Worm (Caenorhabditis elegans) whole organism, L2 larva: ENCODE measurements around the gene dct-18.

Experiments
- R02D3.7 ChIP-seq: fragments of 150-350 bp; optimal IDR thresholded peaks from 2 replicates; lab custom pipeline; 2014; ENCODE audit warnings: missing biosample characterization, missing genetic modification characterization
- ZK546.5 ChIP-seq: sonication (generic microtip); optimal IDR thresholded peaks from 2 replicates; lab custom pipeline; 2017; ENCODE audit warnings: missing biosample characterization, missing genetic modification characterization
- ama-1 ChIP-seq: fragments of 150-350 bp; optimal IDR thresholded peaks from 2 replicates; lab custom pipeline; 2018; ENCODE audit warnings: inconsistent platforms
- elt-1 ChIP-seq: fragments of 150-350 bp; optimal IDR thresholded peaks from 2 replicates; lab custom pipeline; 2014; ENCODE audit warnings: missing biosample characterization, missing genetic modification characterization
- elt-3 ChIP-seq: sonication (generic microtip); optimal IDR thresholded peaks from 2 replicates; lab custom pipeline; 2017; ENCODE audit warnings: missing biosample characterization, missing genetic modification characterization
- fos-1 ChIP-seq: fragments of 150-350 bp; optimal IDR thresholded peaks from 2 replicates; lab custom pipeline; 2014; ENCODE audit warnings: missing biosample characterization, missing genetic modification characterization
- nhr-12 ChIP-seq: fragments of 150-350 bp; optimal IDR thresholded peaks from 2 replicates; lab custom pipeline; 2014; ENCODE audit warnings: missing biosample characterization, missing genetic modification characterization
- nhr-237 ChIP-seq: fragments of 150-350 bp; optimal IDR thresholded peaks from 2 replicates; lab custom pipeline; 2014; ENCODE audit warnings: missing biosample characterization, missing genetic modification characterization
- nhr-77 ChIP-seq: fragments of 150-350 bp; optimal IDR thresholded peaks from 2 replicates; lab custom pipeline; 2014; ENCODE audit warnings: missing biosample characterization, missing genetic modification characterization
- peb-1 ChIP-seq: fragments of 150-350 bp; optimal IDR thresholded peaks from 2 replicates; lab custom pipeline; 2014; ENCODE audit warnings: missing biosample characterization, missing genetic modification characterization
- unc-55 ChIP-seq: fragments of 150-350 bp; sonication (generic microtip); optimal IDR thresholded peaks from 3 replicates; lab custom pipeline; 2014; ENCODE audit warnings: missing biosample characterization, missing genetic modification reagents, missing genetic modification characterization
- unc-62 ChIP-seq: fragments of 150-350 bp; optimal IDR thresholded peaks from 2 replicates; lab custom pipeline; 2014; ENCODE audit warnings: missing biosample characterization, missing genetic modification reagents, missing genetic modification characterization
- ztf-1 ChIP-seq: fragments of 200-800 bp; sonication (Bioruptor generic); conservative IDR thresholded peaks from 2 replicates; pipeline ENCODE4 v1.3.6; 2022; ENCODE audit warnings: missing genetic modification characterization, missing compliant biosample characterization

DNA sequence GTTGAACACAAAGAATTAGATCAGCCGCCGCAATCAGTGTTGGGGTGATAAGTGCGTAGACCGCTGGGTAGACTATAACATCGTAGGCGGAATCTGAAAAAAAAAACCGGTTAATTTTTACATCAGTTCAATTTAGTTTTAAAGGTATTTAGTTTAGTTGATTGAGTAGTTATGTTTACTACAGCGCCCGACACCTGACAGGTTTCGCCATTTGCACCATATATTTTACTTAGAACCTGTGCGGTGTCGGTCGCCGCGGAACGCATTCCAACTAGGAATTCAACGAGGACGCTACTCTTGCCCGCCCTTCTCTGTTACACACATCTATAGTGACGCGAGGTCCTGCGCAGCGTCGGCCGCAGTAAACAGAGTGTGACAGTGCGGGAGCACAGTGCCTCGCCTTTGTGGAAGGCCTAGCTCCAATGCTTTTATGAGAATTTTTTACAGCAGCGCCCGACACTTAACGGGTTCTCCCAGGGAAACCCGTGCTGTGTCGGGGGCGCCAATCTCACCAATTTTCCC, 36.8 kb downstream of the dct-18 start:
- no peak for TF ChIP-seq nhr-12 (tag; lab: Kevin White, UChicago)
- TF ChIP-seq ZK546.5 (tag; lab: Kevin White, UChicago), result no peak
- TF ChIP-seq elt-3 (tag; lab: Kevin White, UChicago), result no peak
- no peak for TF ChIP-seq fos-1 (tag; lab: Kevin White, UChicago)
- no peak for TF ChIP-seq unc-55 (GFP tag; lab: Kevin White, UChicago)
- TF ChIP-seq nhr-237 (tag; lab: Kevin White, UChicago), result no peak
- no peak for TF ChIP-seq ztf-1 (GFP tag; lab: Robert Waterston, UW)
- TF ChIP-seq ama-1 (lab: Kevin White, UChicago), result no peak
- TF ChIP-seq nhr-77 (tag; lab: Kevin White, UChicago), result no peak
- TF ChIP-seq elt-1 (tag; lab: Kevin White, UChicago), result no peak
- no peak for TF ChIP-seq peb-1 (tag; lab: Kevin White, UChicago)
- no peak for TF ChIP-seq R02D3.7 (tag; lab: Kevin White, UChicago)
- no peak for TF ChIP-seq unc-62 (GFP tag; lab: Kevin White, UChicago)
